Fruit fly (Drosophila melanogaster): ENCODE measurements around the gene Cht5.

The Cht5 gene

DNA sequence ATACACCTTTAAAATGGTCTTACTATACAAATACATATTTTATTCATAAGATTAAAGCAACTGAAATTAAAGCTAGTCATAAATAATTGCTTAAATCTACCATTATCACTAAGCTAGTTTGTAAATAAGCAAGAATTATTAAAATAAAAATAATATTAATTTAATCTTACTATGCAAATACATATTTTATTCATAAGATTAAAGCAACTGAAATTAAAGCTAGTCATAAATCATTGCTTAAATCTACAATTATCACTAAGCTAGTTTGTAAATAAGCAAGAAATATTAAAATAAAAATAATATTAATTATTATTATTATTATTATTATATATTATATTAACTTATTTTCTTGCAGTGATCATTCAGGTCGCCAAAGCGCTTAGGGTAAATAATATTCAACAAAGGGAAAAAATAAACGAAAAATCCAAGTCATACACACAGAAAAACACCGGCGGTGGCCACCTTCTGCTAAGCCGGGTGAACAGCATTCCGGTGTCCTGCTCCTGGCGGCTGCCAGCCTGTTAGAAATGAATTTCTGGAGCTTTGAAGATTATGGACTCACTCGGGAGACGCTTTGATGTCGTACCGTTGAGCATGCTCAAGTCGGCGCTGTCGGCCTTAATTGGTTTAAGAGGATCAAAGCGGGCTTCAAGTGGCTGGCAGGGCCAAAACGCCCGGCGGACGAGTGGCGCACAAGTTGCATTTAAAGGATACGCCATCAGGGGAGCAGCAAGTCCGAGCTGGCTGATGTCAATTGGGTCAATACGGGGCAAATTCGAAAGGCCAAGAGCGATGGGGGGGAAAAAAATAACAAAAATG lies 36.8 kb downstream of the Cht5 start (continued):
- no peak for TF ChIP-seq CG6808 (GFP tag; optimal IDR thresholded peaks at IDR 0.05)
- no peak for TF ChIP-seq Met (GFP tag; optimal IDR thresholded peaks at IDR 0.05)
- TF ChIP-seq lz (GFP tag; optimal IDR thresholded peaks at IDR 0.05): no peak
- TF ChIP-seq Sox102F (GFP tag; optimal IDR thresholded peaks at IDR 0.05): no peak
- TF ChIP-seq ss (GFP tag; optimal IDR thresholded peaks at IDR 0.05): peak in 1 of 2 experiments; percentile 7
- TF ChIP-seq CG6276 (GFP tag; optimal IDR thresholded peaks at IDR 0.05): no peak
- TF ChIP-seq CG8632 (GFP tag; optimal IDR thresholded peaks at IDR 0.05): peak; percentile 18
- TF ChIP-seq Eip75B (GFP tag; optimal IDR thresholded peaks at IDR 0.05): no peak
- TF ChIP-seq Hr4 (GFP tag; optimal IDR thresholded peaks at IDR 0.05): peak; percentile 4
- no peak for TF ChIP-seq cyc (GFP tag; optimal IDR thresholded peaks at IDR 0.05)
- no peak for TF ChIP-seq Eip93F (GFP tag; optimal IDR thresholded peaks at IDR 0.05)
- TF ChIP-seq acj6 (GFP tag; optimal IDR thresholded peaks at IDR 0.05): peak; percentile 2
- TF ChIP-seq CG8319 (GFP tag; optimal IDR thresholded peaks at IDR 0.05): no peak
- TF ChIP-seq vri (GFP tag; optimal IDR thresholded peaks at IDR 0.05): no peak
- TF ChIP-seq Blimp-1 (GFP tag; optimal IDR thresholded peaks at IDR 0.05): no peak
- TF ChIP-seq CG11902 (GFP tag; optimal IDR thresholded peaks at IDR 0.05): no peak
- no peak for TF ChIP-seq CG6854 (GFP tag; optimal IDR thresholded peaks at IDR 0.05)
- no peak for TF ChIP-seq fd59A (GFP tag; optimal IDR thresholded peaks at IDR 0.05)
- peak; percentile 30 for TF ChIP-seq CG3032 (tag; optimal IDR thresholded peaks at IDR 0.05)
- TF ChIP-seq CG10631 (GFP tag; optimal IDR thresholded peaks at IDR 0.05): peak; percentile 28
- TF ChIP-seq Sox14 (GFP tag; optimal IDR thresholded peaks at IDR 0.05): no peak
- TF ChIP-seq CG11762 (GFP tag; optimal IDR thresholded peaks at IDR 0.05; ENCODE audit: insufficient read depth): no peak
- no peak for TF ChIP-seq CG4318 (GFP tag; optimal IDR thresholded peaks at IDR 0.05)
- TF ChIP-seq CG15336 (GFP tag; IDR thresholded peaks at IDR 0.05): no peak
- no peak for TF ChIP-seq CG6792 (GFP tag; optimal IDR thresholded peaks at IDR 0.05)
- TF ChIP-seq CG3919 (GFP tag; optimal IDR thresholded peaks at IDR 0.05): peak; percentile 14
- TF ChIP-seq Hr38 (GFP tag; optimal IDR thresholded peaks at IDR 0.05): no peak
- no peak for TF ChIP-seq CG31627 (GFP tag; optimal IDR thresholded peaks at IDR 0.05)
- no peak for TF ChIP-seq CG7368 (GFP tag; optimal IDR thresholded peaks at IDR 0.05)
- no peak for TF ChIP-seq dac (GFP tag; optimal IDR thresholded peaks at IDR 0.05)
- TF ChIP-seq Eip78C (GFP tag): peak; percentile 70
- TF ChIP-seq svp (GFP tag): peak; percentile 38
- no peak for TF ChIP-seq Hr39 (GFP tag; optimal IDR thresholded peaks at IDR 0.05)
- no peak for TF ChIP-seq Ets21C (GFP tag; optimal IDR thresholded peaks at IDR 0.05)
- TF ChIP-seq salr (GFP tag; optimal IDR thresholded peaks at IDR 0.05): no peak
- TF ChIP-seq esn (GFP tag; optimal IDR thresholded peaks at IDR 0.05): peak; percentile 23
- TF ChIP-seq CG8119 (GFP tag; IDR thresholded peaks at IDR 0.05): no peak

DNA sequence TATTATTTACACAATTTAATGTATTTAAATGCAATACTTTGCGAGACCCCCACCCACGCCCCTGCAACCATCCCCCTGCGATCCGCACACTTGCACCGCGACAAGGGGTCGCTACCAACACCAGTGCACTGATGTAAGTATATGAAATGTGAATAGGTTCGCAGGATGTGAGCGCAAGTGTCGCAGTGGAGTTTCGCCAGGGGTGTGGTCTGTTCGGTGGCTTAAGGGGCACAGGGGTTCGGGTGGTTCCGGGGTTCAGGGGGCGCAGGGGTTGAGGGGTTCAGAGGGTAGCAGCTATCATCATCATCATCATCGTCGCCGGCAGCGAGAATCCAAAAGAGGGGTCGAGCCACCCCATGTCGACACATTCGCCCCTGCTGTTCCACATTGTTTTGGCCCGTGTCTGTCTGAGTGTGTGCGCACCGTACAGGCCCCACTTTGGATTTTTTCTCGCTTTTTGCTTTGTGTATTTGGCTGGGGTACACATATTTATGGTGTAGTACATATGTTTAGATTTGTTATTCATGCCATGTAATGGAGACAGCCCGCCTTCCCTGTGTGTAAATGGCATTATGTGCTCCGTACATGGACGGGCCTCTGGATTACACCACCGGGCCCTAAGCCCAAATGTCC lies 37.7 kb downstream of the Cht5 start:
- no peak for TF ChIP-seq acj6 (GFP tag; optimal IDR thresholded peaks at IDR 0.05)

DNA sequence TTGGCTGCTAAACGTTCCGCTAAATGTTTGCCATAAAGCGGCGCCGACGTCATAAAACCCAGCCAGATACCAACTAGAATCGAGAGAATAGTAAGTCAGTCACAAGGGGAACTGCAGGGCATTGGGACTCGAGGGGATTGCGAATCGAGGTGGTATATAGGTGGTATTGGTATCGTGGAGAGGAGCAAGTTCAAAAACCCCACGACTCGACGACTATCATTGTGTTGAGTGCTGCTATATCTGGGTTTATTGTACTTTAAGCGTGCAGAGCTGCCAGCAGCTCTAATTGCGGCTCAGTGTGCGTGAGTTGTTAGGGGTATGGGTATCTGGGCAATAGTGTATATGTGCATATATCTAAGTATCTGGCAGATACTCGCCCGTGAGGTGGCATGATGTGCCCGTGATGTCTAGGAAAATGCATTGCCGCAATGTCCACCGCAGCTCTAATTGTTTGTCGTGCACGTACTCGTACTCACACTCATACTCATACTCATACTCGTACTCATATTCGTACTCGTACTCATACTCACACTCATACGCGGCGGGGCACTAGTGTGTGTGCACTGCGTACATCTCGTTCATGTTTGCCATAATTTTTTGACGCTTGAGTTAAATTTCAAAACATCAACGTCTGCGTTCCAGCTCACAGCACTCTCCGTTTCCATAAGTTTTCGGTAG lies 38.8 kb downstream of the Cht5 start:
- TF ChIP-seq Lpt (GFP tag; optimal IDR thresholded peaks at IDR 0.05): peak; percentile 14
- peak; percentile 60 for TF ChIP-seq svp (GFP tag)
- no peak for TF ChIP-seq CG6854 (GFP tag; optimal IDR thresholded peaks at IDR 0.05)

Data from whole organism, prepupa.